Worm (Caenorhabditis elegans): Measurements from ENCODE around the gene Y39G8B.7.

ce11 chrII:14004770-14005169 is 9.9 kb upstream of the Y39G8B.7 start:
- no peak for TF ChIP-seq daf-12 (tag; optimal IDR thresholded peaks at IDR 0.05)
- no peak for TF ChIP-seq ceh-28 (tag; optimal IDR thresholded peaks at IDR 0.05)
- no peak for TF ChIP-seq ama-1 (optimal IDR thresholded peaks at IDR 0.05)
- TF ChIP-seq unc-62 (GFP tag; optimal IDR thresholded peaks at IDR 0.05) = no peak
- no peak for TF ChIP-seq unc-39 (tag; optimal IDR thresholded peaks at IDR 0.05)
- TF ChIP-seq aly-2 (tag; optimal IDR thresholded peaks at IDR 0.05) = no peak
- TF ChIP-seq zag-1 (tag; optimal IDR thresholded peaks at IDR 0.05) = no peak
- no peak for TF ChIP-seq lin-15B (tag; optimal IDR thresholded peaks at IDR 0.05)
- TF ChIP-seq nhr-28 (tag; optimal IDR thresholded peaks at IDR 0.05) = no peak
- TF ChIP-seq nhr-237 (tag; optimal IDR thresholded peaks at IDR 0.05) = no peak
- TF ChIP-seq snpc-4 (tag; optimal IDR thresholded peaks at IDR 0.05) = no peak
- no peak for TF ChIP-seq mdl-1 (tag; optimal IDR thresholded peaks at IDR 0.05)
- TF ChIP-seq pha-4 (tag; optimal IDR thresholded peaks at IDR 0.05) = no peak

All from whole organism, L3 larva.